Worm (Caenorhabditis elegans) whole organism, midembryonic: ENCODE data around the gene F57B1.9.

Experiments used
- flt-1 ChIP-seq: fragments of 200-800 bp; sonication (Bioruptor generic); IDR thresholded peaks from 2 replicates; pipeline ENCODE4 v1.3.6; 2022; ENCODE audit warnings: missing genetic modification characterization, missing compliant biosample characterization
- tab-1 ChIP-seq: fragments of 200-800 bp; sonication (Bioruptor generic); IDR thresholded peaks from 2 replicates; pipeline ENCODE4 v1.3.6; 2022; ENCODE audit warnings: missing genetic modification characterization, missing compliant biosample characterization
- ztf-29 ChIP-seq: fragments of 200-800 bp; sonication (Bioruptor generic); IDR thresholded peaks from 2 replicates; pipeline ENCODE4 v1.3.6; 2022; ENCODE audit warnings: missing genetic modification reagents, missing genetic modification characterization, missing compliant biosample characterization

DNA sequence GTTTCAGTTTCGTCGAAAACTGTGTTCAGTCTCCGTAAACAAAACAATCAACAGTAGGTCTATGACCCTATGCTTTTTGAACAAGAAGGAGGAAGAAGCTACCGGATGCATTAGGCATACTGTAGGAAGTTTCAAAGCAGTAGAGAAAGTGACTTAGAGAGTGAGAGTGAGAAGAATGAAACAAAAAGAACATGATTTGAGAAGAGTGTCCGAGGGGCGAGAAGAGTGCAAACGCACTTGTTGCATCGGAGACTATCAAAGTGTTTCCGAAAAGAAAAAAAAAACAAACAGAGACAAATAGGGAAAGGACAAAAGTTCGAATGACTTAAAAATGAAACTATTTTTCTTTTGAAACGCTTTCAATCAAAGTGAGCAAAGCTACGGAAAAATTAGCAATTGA is 45.5 kb upstream of the F57B1.9 start:
- TF ChIP-seq flt-1 (GFP tag; lab: Robert Waterston, UW) (no peak), ztf-29 (GFP tag; lab: Robert Waterston, UW) (no peak), tab-1 (GFP tag; lab: Robert Waterston, UW) (no peak)
